Worm (Caenorhabditis elegans) whole organism, L2 larva: Measurements from ENCODE around the gene K04D7.6.

Source experiments
- lin-11 ChIP-seq: fragments of 150-350 bp; sonication (generic microtip); optimal IDR thresholded peaks from 2 replicates; lab custom pipeline; 2014; ENCODE audit warnings: missing biosample characterization, missing genetic modification characterization, inconsistent platforms, mixed read lengths
- nhr-12 ChIP-seq: fragments of 150-350 bp; optimal IDR thresholded peaks from 2 replicates; lab custom pipeline; 2014; ENCODE audit warnings: missing biosample characterization, missing genetic modification characterization
- unc-39 ChIP-seq: fragments of 150-350 bp; optimal IDR thresholded peaks from 2 replicates; lab custom pipeline; 2014; ENCODE audit warnings: missing biosample characterization, missing genetic modification characterization
- unc-55 ChIP-seq: fragments of 150-350 bp; sonication (generic microtip); optimal IDR thresholded peaks from 3 replicates; lab custom pipeline; 2014; ENCODE audit warnings: missing biosample characterization, missing genetic modification reagents, missing genetic modification characterization
- zag-1 ChIP-seq: fragments of 150-350 bp; optimal IDR thresholded peaks from 2 replicates; lab custom pipeline; 2014; ENCODE audit warnings: missing biosample characterization, missing genetic modification characterization

ce11 chrIV:10222122-10222589, 16.1 kb upstream of the K04D7.6 start, which contains the start of gene C24F3.2:
- TF ChIP-seq unc-55 (peak; percentile 43), zag-1 (tag; lab: Kevin White, UChicago) (no peak), nhr-12 (no peak), lin-11 (tag; lab: Kevin White, UChicago) (no peak), unc-39 (tag; lab: Kevin White, UChicago) (no peak)
